Fruit fly (Drosophila melanogaster): ENCODE measurements around the gene CG6418.
A peak's percentile ranks its signal among the peaks of the same experiment; 100 is the strongest.

The CG6418 gene

DNA sequence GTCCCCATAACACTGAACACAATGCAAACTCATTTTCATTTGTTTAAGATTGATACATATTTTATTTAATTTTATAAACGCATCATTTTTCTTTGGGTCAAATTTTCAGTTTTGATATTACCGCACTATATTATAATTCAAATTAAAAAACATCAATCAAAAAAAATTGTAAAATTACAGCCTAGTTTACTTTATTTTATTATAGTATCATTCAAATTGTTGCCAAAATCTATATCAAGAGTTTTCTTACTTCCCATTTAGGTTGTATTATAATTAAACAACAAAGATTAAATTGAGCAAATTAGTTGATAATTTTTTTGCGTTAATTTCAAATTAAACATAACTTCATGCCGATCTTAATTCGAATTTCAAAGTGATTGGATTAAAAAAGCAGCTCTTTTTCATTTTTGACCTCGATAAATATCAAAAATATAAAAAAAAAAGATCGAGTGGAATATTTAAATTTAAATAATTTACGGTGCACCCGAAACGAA lies 26.9 kb downstream of the CG6418 start:
- TF ChIP-seq CG8478 (optimal IDR thresholded peaks at IDR 0.05) (no peak), CTCF (optimal IDR thresholded peaks at IDR 0.05) (no peak)

- TF ChIP-seq CTCF (optimal IDR thresholded peaks at IDR 0.05) (peak in 1 of 2 experiments; percentile 7), CG8478 (optimal IDR thresholded peaks at IDR 0.05) (no peak)
Measured at dm6 chr3L:10851107-10851762, 27.6 kb downstream of the CG6418 start.

- TF ChIP-seq CG8478 (optimal IDR thresholded peaks at IDR 0.05) (no peak), CTCF (optimal IDR thresholded peaks at IDR 0.05) (no peak)
Measured at dm6 chr3L:10849620-10850302, 29.1 kb downstream of the CG6418 start.

dm6 chr3L:10848712-10849377 lies 30.0 kb downstream of the CG6418 start:
- TF ChIP-seq CTCF (optimal IDR thresholded peaks at IDR 0.05) (no peak), CG8478 (optimal IDR thresholded peaks at IDR 0.05) (no peak)

- TF ChIP-seq CTCF (optimal IDR thresholded peaks at IDR 0.05) (no peak), CG8478 (optimal IDR thresholded peaks at IDR 0.05) (no peak)
Measured at dm6 chr3L:10847790-10848492, 30.9 kb downstream of the CG6418 start.

dm6 chr3L:10845758-10846157 lies 33.1 kb downstream of the CG6418 start:
- TF ChIP-seq CG8478 (optimal IDR thresholded peaks at IDR 0.05) (no peak), CTCF (optimal IDR thresholded peaks at IDR 0.05) (no peak)

DNA sequence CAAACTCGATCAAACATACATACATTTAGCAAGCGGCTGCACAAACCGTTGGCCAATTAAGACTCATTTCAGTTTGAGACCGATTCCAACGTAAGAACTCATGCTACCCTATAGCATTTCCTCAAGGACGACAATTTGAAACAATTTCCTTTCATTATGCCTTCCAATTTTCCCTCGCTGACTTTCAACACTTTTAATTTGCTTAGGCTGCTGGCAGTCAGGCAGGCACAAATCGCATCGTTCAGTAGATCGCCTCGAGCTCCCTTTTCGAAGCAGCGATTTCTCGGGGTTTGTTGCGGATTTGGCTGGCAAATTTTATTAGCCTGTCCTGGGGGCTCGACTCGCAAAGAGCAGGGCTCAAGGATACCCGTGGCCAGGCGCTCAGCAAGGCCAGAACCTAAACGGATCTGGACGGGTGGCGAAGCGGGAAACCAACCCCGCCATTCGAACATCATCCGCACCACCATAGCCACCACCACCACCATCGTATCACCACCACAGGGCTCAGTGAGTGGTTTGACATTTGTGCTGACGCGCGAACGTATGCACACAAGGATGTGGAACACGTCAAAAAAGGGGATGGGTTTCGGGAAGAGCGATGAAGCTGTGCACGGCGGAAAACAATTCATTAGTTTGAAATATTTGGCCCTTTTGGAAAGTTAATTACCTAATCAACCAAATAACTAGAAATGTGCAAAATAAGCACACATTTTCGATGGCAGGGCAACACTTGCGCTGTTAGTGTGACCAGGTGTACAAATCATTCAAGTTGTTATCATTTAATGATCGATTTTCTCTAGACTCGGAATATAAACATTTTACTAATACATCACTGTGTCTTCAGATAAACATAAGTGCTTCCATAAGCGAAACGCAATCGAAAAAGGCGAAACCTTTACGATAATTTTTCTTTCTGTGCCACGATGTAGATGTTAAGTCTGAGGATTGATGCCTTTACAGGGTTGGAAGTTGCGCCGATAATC lies 34.0 kb downstream of the CG6418 start:
- TF ChIP-seq CTCF (optimal IDR thresholded peaks at IDR 0.05) (no peak), CG8478 (optimal IDR thresholded peaks at IDR 0.05) (no peak)

DNA sequence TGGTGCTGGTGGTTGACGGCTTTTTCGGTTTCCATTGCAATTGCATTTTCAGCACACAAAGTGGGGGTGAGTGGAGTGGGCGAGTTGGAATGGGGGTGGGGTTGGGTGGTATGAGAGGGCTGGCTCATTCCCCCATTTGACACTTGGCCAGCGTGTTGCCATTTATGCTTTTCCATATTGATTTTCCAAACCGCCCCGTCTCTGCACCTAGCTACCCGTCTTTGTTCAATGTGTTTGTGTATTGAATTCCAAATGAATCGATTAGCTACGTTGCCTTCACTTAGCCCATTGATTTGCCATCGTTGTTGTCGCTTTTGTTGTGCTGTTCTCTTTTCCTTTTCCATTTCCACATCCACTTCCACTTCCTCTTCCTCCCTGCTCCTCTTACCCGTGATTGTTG lies 35.2 kb downstream of the CG6418 start:
- TF ChIP-seq CTCF (optimal IDR thresholded peaks at IDR 0.05), result no peak
- no peak for TF ChIP-seq CG8478 (optimal IDR thresholded peaks at IDR 0.05)

- TF ChIP-seq CG8478 (optimal IDR thresholded peaks at IDR 0.05), result no peak
- TF ChIP-seq CTCF (optimal IDR thresholded peaks at IDR 0.05), result no peak
Measured at dm6 chr3L:10843273-10843672, 35.6 kb downstream of the CG6418 start.

dm6 chr3L:10842830-10843229 lies 36.0 kb downstream of the CG6418 start:
- TF ChIP-seq CG8478 (optimal IDR thresholded peaks at IDR 0.05) (no peak), CTCF (optimal IDR thresholded peaks at IDR 0.05) (no peak)

- TF ChIP-seq CG8478 (optimal IDR thresholded peaks at IDR 0.05) (no peak), CTCF (optimal IDR thresholded peaks at IDR 0.05) (no peak)
Measured at dm6 chr3L:10841905-10842304, 36.9 kb downstream of the CG6418 start.

DNA sequence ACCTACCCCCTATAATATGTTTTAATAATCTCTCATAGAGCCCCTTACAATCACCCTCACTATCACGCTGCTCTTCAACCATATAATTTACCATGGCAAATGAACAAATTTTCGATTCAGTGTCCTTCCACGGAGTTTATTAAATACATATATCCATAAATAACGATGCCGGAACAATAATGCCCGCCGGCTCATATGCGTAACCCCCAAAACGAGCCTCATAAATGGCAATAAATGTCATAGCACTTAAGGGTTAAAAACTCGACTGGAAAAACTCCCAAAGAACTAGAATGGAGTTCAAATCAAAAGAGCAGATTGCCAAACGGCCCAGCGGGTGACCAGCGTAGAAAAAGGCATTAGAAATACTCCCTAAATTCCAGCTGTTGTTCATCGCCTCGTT lies 38.0 kb downstream of the CG6418 start:
- TF ChIP-seq CG8478 (optimal IDR thresholded peaks at IDR 0.05), result no peak

DNA sequence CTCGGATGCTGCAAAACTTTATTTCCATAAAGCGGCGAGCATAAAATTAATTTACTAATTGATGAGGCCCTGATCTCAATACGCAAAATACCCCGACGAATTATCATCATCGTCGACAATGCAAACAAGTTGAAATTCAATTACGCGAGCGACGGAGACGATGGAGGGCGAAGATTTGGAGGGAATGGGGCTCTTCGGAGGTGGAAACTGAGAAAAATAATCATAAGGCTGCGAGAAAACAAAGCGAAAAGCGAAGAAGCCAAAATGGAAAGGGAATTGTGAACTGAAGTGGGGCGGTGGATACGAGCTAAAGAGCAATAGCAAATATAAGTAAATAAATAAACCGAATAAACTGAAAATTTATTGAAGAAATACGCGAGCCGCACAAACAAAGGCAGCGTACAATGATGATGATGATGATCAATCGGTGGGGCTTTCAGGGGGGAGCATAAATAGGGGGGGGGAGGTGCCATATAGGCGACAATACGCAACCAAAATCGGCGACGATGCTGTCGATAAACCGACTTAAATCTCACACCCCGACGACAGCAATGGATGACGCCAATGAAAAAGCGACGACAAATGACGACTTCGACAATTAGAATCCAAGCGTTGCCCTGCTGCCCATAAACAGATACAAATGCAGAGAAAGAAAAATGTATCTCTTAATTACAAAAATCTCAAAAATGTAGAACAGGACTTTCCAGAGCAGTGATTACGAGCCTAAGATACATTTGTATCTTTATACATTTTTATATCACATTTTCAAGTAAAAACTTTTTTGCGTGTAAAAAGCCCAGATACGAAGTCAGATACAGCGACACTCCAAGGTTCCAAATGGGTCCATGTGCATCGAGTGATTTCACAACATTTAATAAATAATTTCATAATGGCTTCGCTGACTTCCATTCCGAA lies 40.7 kb downstream of the CG6418 start:
- TF ChIP-seq CTCF (optimal IDR thresholded peaks at IDR 0.05), result no peak
- no peak for TF ChIP-seq CG8478 (optimal IDR thresholded peaks at IDR 0.05)

All from S2 (cell line).